Worm (Caenorhabditis elegans) whole organism, L2 larva: ENCODE results near the gene puf-12.

ENCODE experiments used
- C34F6.9 ChIP-seq: fragments of 150-350 bp; optimal IDR thresholded peaks from 2 replicates; lab custom pipeline; 2014; ENCODE audit warnings: missing biosample characterization, missing genetic modification characterization
- F13H6.1 ChIP-seq: sonication (generic microtip); optimal IDR thresholded peaks from 2 replicates; lab custom pipeline; 2016; ENCODE audit warnings: missing genetic modification characterization, missing compliant biosample characterization
- Y55F3AM.14 ChIP-seq: fragments of 200-800 bp; sonication (Bioruptor generic); optimal IDR thresholded peaks from 2 replicates; lab custom pipeline; 2018; ENCODE audit warnings: mild to moderate bottlenecking, missing genetic modification characterization, missing compliant biosample characterization
- ZK546.5 ChIP-seq: sonication (generic microtip); optimal IDR thresholded peaks from 2 replicates; lab custom pipeline; 2017; ENCODE audit warnings: missing biosample characterization, missing genetic modification characterization
- alr-1 ChIP-seq: fragments of 150-350 bp; optimal IDR thresholded peaks from 2 replicates; lab custom pipeline; 2014; ENCODE audit warnings: missing biosample characterization, missing genetic modification characterization
- aly-2 ChIP-seq: fragments of 150-350 bp; optimal IDR thresholded peaks from 2 replicates; lab custom pipeline; 2014; ENCODE audit warnings: missing biosample characterization, missing genetic modification characterization
- ama-1 ChIP-seq: fragments of 150-350 bp; optimal IDR thresholded peaks from 2 replicates; lab custom pipeline; 2018; ENCODE audit warnings: inconsistent platforms
- ceh-82 ChIP-seq: fragments of 150-350 bp; optimal IDR thresholded peaks from 2 replicates; lab custom pipeline; 2014; ENCODE audit warnings: missing biosample characterization, missing genetic modification characterization
- crh-2 ChIP-seq: sonication (generic microtip); optimal IDR thresholded peaks from 2 replicates; lab custom pipeline; 2017; ENCODE audit warnings: missing biosample characterization, missing genetic modification characterization
- dmd-4 ChIP-seq: sonication (generic microtip); optimal IDR thresholded peaks from 2 replicates; lab custom pipeline; 2017; ENCODE audit warnings: missing biosample characterization, missing genetic modification characterization
- egl-27 ChIP-seq: sonication (generic microtip); optimal IDR thresholded peaks from 3 replicates; lab custom pipeline; 2017; ENCODE audit warnings: missing biosample characterization, missing genetic modification reagents, missing genetic modification characterization
- elt-1 ChIP-seq: fragments of 150-350 bp; optimal IDR thresholded peaks from 2 replicates; lab custom pipeline; 2014; ENCODE audit warnings: missing biosample characterization, missing genetic modification characterization
- fos-1 ChIP-seq: fragments of 150-350 bp; optimal IDR thresholded peaks from 2 replicates; lab custom pipeline; 2014; ENCODE audit warnings: missing biosample characterization, missing genetic modification characterization
- gmeb-1 ChIP-seq: fragments of 150-350 bp; optimal IDR thresholded peaks from 2 replicates; lab custom pipeline; 2014; ENCODE audit warnings: missing biosample characterization, missing genetic modification characterization
- lin-11 ChIP-seq: fragments of 150-350 bp; sonication (generic microtip); optimal IDR thresholded peaks from 2 replicates; lab custom pipeline; 2014; ENCODE audit warnings: missing biosample characterization, missing genetic modification characterization, inconsistent platforms, mixed read lengths
- lin-13 ChIP-seq: fragments of 150-350 bp; optimal IDR thresholded peaks from 2 replicates; lab custom pipeline; 2014; ENCODE audit warnings: missing biosample characterization, missing genetic modification reagents, missing genetic modification characterization
- lin-39 ChIP-seq: fragments of 150-350 bp; optimal IDR thresholded peaks from 2 replicates; lab custom pipeline; 2014; ENCODE audit warnings: missing biosample characterization, missing genetic modification reagents, missing genetic modification characterization
- mbf-1 ChIP-seq: sonication (generic microtip); optimal IDR thresholded peaks from 2 replicates; lab custom pipeline; 2017; ENCODE audit warnings: missing biosample characterization, missing genetic modification characterization
- mdl-1 ChIP-seq, 2 experiments: fragments of 150-350 bp in 1 of 2; sonication (generic microtip) in 1 of 2; optimal IDR thresholded peaks; 2 replicates each; lab custom pipeline; 2017; ENCODE audit warnings: missing biosample characterization in 2 of 2, missing genetic modification characterization in 2 of 2
- nhr-10 ChIP-seq: sonication (generic microtip); optimal IDR thresholded peaks from 2 replicates; lab custom pipeline; 2017; ENCODE audit warnings: missing biosample characterization, missing genetic modification characterization
- nhr-11 ChIP-seq: fragments of 150-350 bp; optimal IDR thresholded peaks from 2 replicates; lab custom pipeline; 2014; ENCODE audit warnings: missing biosample characterization, missing genetic modification characterization
- nhr-12 ChIP-seq: fragments of 150-350 bp; optimal IDR thresholded peaks from 2 replicates; lab custom pipeline; 2014; ENCODE audit warnings: missing biosample characterization, missing genetic modification characterization
- nhr-129 ChIP-seq: fragments of 150-350 bp; optimal IDR thresholded peaks from 2 replicates; lab custom pipeline; 2014; ENCODE audit warnings: missing biosample characterization, missing genetic modification characterization
- nhr-21 ChIP-seq: fragments of 150-350 bp; optimal IDR thresholded peaks from 2 replicates; lab custom pipeline; 2014; ENCODE audit warnings: missing biosample characterization, missing genetic modification characterization
- nhr-23 ChIP-seq: fragments of 150-350 bp; optimal IDR thresholded peaks from 2 replicates; lab custom pipeline; 2014; ENCODE audit warnings: missing biosample characterization, missing genetic modification reagents, missing genetic modification characterization
- nhr-237 ChIP-seq: fragments of 150-350 bp; optimal IDR thresholded peaks from 2 replicates; lab custom pipeline; 2014; ENCODE audit warnings: missing biosample characterization, missing genetic modification characterization
- peb-1 ChIP-seq: fragments of 150-350 bp; optimal IDR thresholded peaks from 2 replicates; lab custom pipeline; 2014; ENCODE audit warnings: missing biosample characterization, missing genetic modification characterization
- sem-4 ChIP-seq: fragments of 150-350 bp; optimal IDR thresholded peaks from 2 replicates; lab custom pipeline; 2014; ENCODE audit warnings: missing biosample characterization, missing genetic modification reagents, missing genetic modification characterization
- sma-3 ChIP-seq: sonication (generic microtip); optimal IDR thresholded peaks from 2 replicates; lab custom pipeline; 2016; ENCODE audit warnings: missing genetic modification reagents, missing genetic modification characterization, missing compliant biosample characterization
- snpc-4 ChIP-seq: fragments of 150-350 bp; optimal IDR thresholded peaks from 2 replicates; lab custom pipeline; 2014; ENCODE audit warnings: missing biosample characterization, missing genetic modification characterization
- zag-1 ChIP-seq: fragments of 150-350 bp; optimal IDR thresholded peaks from 2 replicates; lab custom pipeline; 2014; ENCODE audit warnings: missing biosample characterization, missing genetic modification characterization
- ztf-4 ChIP-seq: fragments of 150-350 bp; optimal IDR thresholded peaks from 2 replicates; lab custom pipeline; 2014; ENCODE audit warnings: missing biosample characterization, missing genetic modification characterization

puf-12 gene

ce11 chrII:10084482-10084881 lies 15.6 kb upstream of the puf-12 start:
- TF ChIP-seq egl-27, result no peak
- no peak for TF ChIP-seq lin-39 (tag; lab: Kevin White, UChicago)
- no peak for TF ChIP-seq nhr-23 (tag; lab: Kevin White, UChicago)
- no peak for TF ChIP-seq mbf-1 (tag; lab: Kevin White, UChicago)
- no peak for TF ChIP-seq ZK546.5
- TF ChIP-seq zag-1 (tag; lab: Kevin White, UChicago), result no peak
- TF ChIP-seq, all 48 proteins: peak for 0

DNA sequence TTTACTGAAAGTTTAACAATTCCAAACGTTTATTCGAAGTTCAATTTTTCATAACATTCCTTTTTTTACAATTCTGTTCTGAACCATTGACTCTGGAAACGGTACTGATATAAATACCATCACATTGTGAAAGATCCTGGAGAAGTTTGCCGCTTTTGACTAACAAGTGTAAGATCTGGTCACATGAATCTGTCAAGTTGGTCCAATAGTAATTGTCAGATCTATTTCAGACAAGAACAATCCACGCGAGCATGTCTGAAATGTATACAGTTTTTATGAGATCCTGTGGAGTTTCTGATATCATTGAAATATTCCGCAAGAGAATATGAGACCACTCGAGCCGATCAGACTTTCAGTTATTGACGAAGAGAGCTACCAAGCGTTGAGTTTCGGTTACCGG lies 7.0 kb upstream of the puf-12 start:
- TF ChIP-seq ztf-4 (no peak), nhr-237 (tag; lab: Kevin White, UChicago) (no peak), Y55F3AM.14 (no peak)

DNA sequence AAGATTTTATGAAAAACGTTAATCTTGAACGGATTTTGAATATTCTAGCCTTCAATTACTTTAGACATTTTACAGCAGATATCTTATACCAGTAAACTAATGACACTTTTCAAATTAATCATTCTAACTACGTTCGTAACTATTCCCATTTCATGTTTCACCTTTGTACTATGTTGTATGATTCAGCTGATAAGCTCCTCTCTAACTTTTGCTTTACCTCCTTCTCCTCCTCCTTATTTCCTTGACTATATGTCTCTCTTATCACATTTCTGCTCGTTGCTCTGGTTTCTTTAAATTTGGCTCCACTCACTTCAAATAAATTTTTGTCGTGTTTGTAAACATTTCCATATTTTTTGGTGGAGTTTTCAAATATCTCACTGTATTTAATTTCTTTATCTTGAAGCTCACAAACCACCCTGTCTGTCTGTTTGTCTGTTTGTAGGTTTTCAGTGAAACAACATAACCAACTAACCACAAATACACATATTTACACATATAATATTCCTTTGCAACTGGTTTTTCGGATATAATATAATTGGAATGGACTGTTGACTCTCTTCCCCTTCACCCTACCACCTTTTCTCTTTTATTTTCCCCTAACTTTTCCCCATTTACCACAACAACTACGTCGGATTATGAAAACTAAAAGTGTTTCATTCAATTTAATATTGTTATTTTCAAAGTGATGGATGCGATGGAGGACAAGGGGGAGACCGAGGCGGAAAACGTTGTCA lies 5.8 kb upstream of the puf-12 start, which contains the start of gene lact-2:
Gene lact-2 (plus strand): TSS at position 684 of the 734 bp plus-strand sequence.
- TF ChIP-seq lin-11 (tag; lab: Kevin White, UChicago) (no peak), mdl-1 (tag; optimal IDR thresholded peaks at IDR 0.05; lab: Kevin White, UChicago) (no peak), crh-2 (tag; lab: Kevin White, UChicago) (peak; percentile 7), fos-1 (peak; percentile 96)

- TF ChIP-seq aly-2 (tag; lab: Kevin White, UChicago) (no peak), fos-1 (peak; percentile 72)
Observed at ce11 chrII:10095224-10095623, 4.9 kb upstream of the puf-12 start.

DNA sequence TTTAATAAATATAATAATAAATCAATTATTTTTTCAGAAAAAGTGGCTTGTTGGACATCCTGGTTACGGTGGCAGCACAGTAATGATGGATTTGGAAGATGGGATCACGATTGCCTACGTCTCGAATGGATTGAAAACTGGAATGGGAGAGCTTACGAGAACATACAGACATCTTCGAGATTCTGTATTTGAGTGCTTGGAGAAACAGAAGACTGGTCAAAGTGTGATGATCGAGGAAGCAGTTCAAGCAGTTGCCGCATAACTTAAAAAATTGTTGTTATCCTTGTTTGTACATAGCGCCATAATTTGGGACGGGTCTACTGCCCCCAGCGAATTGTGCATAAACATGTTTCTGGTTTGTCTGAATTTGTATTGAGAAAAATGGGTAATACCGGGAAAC lies 1.7 kb upstream of the puf-12 start:
- TF ChIP-seq nhr-129, result no peak
- no peak for TF ChIP-seq fos-1
- no peak for TF ChIP-seq mdl-1 (tag; optimal IDR thresholded peaks at IDR 0.05; lab: Kevin White, UChicago)
- no peak for TF ChIP-seq alr-1 (tag; lab: Kevin White, UChicago)
- no peak for TF ChIP-seq ceh-82 (tag; lab: Kevin White, UChicago)
- TF ChIP-seq F13H6.1 (tag; lab: Kevin White, UChicago), result no peak
- no peak for TF ChIP-seq sem-4 (tag; lab: Kevin White, UChicago)
- TF ChIP-seq lin-11 (tag; lab: Kevin White, UChicago), result no peak
- no peak for TF ChIP-seq nhr-10 (tag; lab: Kevin White, UChicago)
- no peak for TF ChIP-seq nhr-11 (tag; lab: Kevin White, UChicago)
- TF ChIP-seq peb-1, result no peak
- no peak for TF ChIP-seq snpc-4 (tag; lab: Kevin White, UChicago)
- TF ChIP-seq dmd-4 (tag; lab: Kevin White, UChicago), result no peak
- TF ChIP-seq egl-27, result no peak
- TF ChIP-seq gmeb-1 (tag; lab: Kevin White, UChicago), result no peak

DNA sequence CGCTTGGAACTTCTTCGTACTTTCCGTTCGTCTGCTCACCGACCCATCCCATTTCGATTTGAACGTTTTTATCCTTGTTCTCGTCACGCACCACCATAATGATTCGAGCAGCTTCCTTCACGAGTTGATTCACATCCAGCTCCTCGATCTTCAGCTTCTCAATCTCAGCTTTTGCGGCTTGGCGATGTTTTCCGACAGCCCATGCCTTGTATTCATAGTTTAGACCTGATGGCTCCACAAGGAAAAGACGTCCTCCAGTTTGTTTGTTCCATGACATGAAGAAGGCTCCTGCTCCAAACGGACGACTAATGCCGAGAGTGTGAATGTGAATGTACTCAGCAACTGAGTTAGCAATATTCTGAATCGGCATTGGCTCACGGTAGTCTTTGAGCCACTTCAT lies 1.0 kb upstream of the puf-12 start:
- TF ChIP-seq lin-13 (GFP tag; lab: Kevin White, UChicago) (no peak), sma-3 (GFP tag; lab: Kevin White, UChicago) (no peak), mdl-1 (tag; optimal IDR thresholded peaks at IDR 0.05; lab: Kevin White, UChicago) (no peak), ama-1 (lab: Kevin White, UChicago) (no peak), nhr-12 (tag; lab: Kevin White, UChicago) (no peak), elt-1 (tag; lab: Kevin White, UChicago) (no peak), crh-2 (tag; lab: Kevin White, UChicago) (no peak), peb-1 (no peak)

DNA sequence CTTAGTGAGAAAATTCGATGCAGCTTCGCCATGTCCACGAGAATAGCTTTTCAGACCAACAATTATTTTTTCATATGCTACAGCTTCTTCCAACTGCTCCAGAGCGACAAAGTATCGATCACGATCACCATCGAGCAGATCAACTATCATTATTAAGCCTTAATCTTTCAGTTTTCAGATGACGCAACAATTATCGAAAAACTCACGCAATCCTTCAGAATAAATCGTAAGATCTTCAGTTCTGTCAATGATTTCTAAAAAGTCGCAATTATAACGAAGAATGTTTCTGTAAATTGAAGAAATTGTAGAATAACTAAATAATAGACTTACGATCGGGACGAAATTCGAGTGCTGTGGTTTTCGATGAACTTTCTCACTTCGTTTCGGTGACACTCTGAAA lies 3.1 kb downstream of the puf-12 start:
- TF ChIP-seq nhr-237 (tag; lab: Kevin White, UChicago) (no peak), C34F6.9 (tag; lab: Kevin White, UChicago) (no peak), snpc-4 (tag; lab: Kevin White, UChicago) (no peak), peb-1 (no peak), nhr-21 (tag; lab: Kevin White, UChicago) (no peak), nhr-23 (tag; lab: Kevin White, UChicago) (no peak)
- TF ChIP-seq, all 48 proteins: peak for 0
